Fruit fly (Drosophila melanogaster) whole organism, embryonic: ENCODE data around the gene Alg9.

Source experiments
- Adf1 ChIP-seq: fragments of 200-800 bp; sonication (Bioruptor generic); IDR thresholded peaks from 2 replicates; pipeline ENCODE4 v1.3.6; 2022; ENCODE audit warnings: missing biosample characterization, missing genetic modification characterization
- B-H2 ChIP-seq: fragments of 200-800 bp; sonication (Bioruptor generic); optimal IDR thresholded peaks from 2 replicates; lab custom pipeline; 2018; ENCODE audit warnings: missing biosample characterization, mild to moderate bottlenecking, missing genetic modification characterization
- CG12155 ChIP-seq: fragments of 200-800 bp; sonication (Bioruptor generic); optimal IDR thresholded peaks from 3 replicates; lab custom pipeline; 2016; ENCODE audit warnings: missing biosample characterization, missing genetic modification characterization
- CG12769 ChIP-seq: fragments of 200-800 bp; sonication (Bioruptor generic); optimal IDR thresholded peaks from 2 replicates; lab custom pipeline; 2019; ENCODE audit warnings: missing biosample characterization, mild to moderate bottlenecking, missing genetic modification characterization, moderate library complexity
- CG14710 ChIP-seq: fragments of 200-800 bp; sonication (Bioruptor generic); optimal IDR thresholded peaks from 3 replicates; lab custom pipeline; 2019; ENCODE audit warnings: missing biosample characterization, mild to moderate bottlenecking, missing genetic modification characterization, moderate library complexity
- CG1603 ChIP-seq: fragments of 200-800 bp; sonication (Bioruptor generic); optimal IDR thresholded peaks from 2 replicates; lab custom pipeline; 2019; ENCODE audit warnings: missing biosample characterization, mild to moderate bottlenecking, missing genetic modification characterization, moderate library complexity
- CG16779 ChIP-seq: fragments of 200-800 bp; sonication (Bioruptor generic); IDR thresholded peaks from 2 replicates; pipeline ENCODE4 v1.3.6; 2022; ENCODE audit warnings: missing biosample characterization, missing genetic modification characterization
- CG17829 ChIP-seq: fragments of 200-800 bp; optimal IDR thresholded peaks from 2 replicates; lab custom pipeline; 2019; ENCODE audit warnings: missing biosample characterization, mild to moderate bottlenecking, missing genetic modification characterization, moderate library complexity
- CG17912 ChIP-seq: fragments of 200-800 bp; sonication (Bioruptor generic); optimal IDR thresholded peaks from 2 replicates; lab custom pipeline; 2018; ENCODE audit warnings: missing biosample characterization, mild to moderate bottlenecking, missing genetic modification characterization
- CG1832 ChIP-seq: fragments of 200-800 bp; sonication (Bioruptor generic); optimal IDR thresholded peaks from 2 replicates; lab custom pipeline; 2017; ENCODE audit warnings: missing biosample characterization, mild to moderate bottlenecking, missing genetic modification characterization, inconsistent platforms
- CG31365 ChIP-seq: fragments of 200-800 bp; sonication (Bioruptor generic); optimal IDR thresholded peaks from 2 replicates; lab custom pipeline; 2018; ENCODE audit warnings: missing biosample characterization, mild to moderate bottlenecking, missing genetic modification characterization
- CG32532 ChIP-seq: fragments of 200-800 bp; sonication (Bioruptor generic); IDR thresholded peaks from 2 replicates; pipeline ENCODE4 v1.3.6; 2022; ENCODE audit warnings: missing biosample characterization, missing genetic modification characterization
- CG33557 ChIP-seq: fragments of 200-800 bp; sonication (Bioruptor generic); optimal IDR thresholded peaks from 2 replicates; lab custom pipeline; 2019; ENCODE audit warnings: missing biosample characterization, mild to moderate bottlenecking, missing genetic modification characterization, moderate library complexity
- CG3995 ChIP-seq: fragments of 200-800 bp; sonication (Bioruptor generic); optimal IDR thresholded peaks from 3 replicates; lab custom pipeline; 2016; ENCODE audit warnings: missing biosample characterization, missing genetic modification characterization
- CG4617 ChIP-seq: fragments of 200-800 bp; sonication (Bioruptor generic); optimal IDR thresholded peaks from 3 replicates; lab custom pipeline; 2016; ENCODE audit warnings: missing biosample characterization, missing genetic modification characterization, borderline replicate concordance
- CG4707 ChIP-seq: fragments of 200-800 bp; sonication (Bioruptor generic); optimal IDR thresholded peaks from 2 replicates; lab custom pipeline; 2018; ENCODE audit warnings: missing biosample characterization, mild to moderate bottlenecking, missing genetic modification characterization, moderate library complexity
- CG4854 ChIP-seq: fragments of 200-800 bp; sonication (Bioruptor generic); optimal IDR thresholded peaks from 2 replicates; lab custom pipeline; 2016; ENCODE audit warnings: missing biosample characterization, missing genetic modification characterization, inconsistent platforms
- CG7839 ChIP-seq: fragments of 200-800 bp; sonication (Bioruptor generic); optimal IDR thresholded peaks from 3 replicates; lab custom pipeline; 2018; ENCODE audit warnings: missing biosample characterization, mild to moderate bottlenecking, missing genetic modification characterization, moderate library complexity
- CG7928 ChIP-seq: fragments of 200-800 bp; sonication (Bioruptor generic); optimal IDR thresholded peaks from 2 replicates; lab custom pipeline; 2017; ENCODE audit warnings: missing biosample characterization, mild to moderate bottlenecking, missing genetic modification characterization
- CG8944 ChIP-seq: fragments of 200-800 bp; sonication (Bioruptor generic); optimal IDR thresholded peaks from 3 replicates; lab custom pipeline; 2016; ENCODE audit warnings: missing biosample characterization, missing genetic modification characterization
- CG9215 ChIP-seq: fragments of 200-800 bp; sonication (Bioruptor generic); IDR thresholded peaks from 2 replicates; pipeline ENCODE4 v1.3.6; 2022; ENCODE audit warnings: missing biosample characterization, missing genetic modification characterization
- CG9797 ChIP-seq: fragments of 200-800 bp; sonication (Bioruptor generic); optimal IDR thresholded peaks from 3 replicates; lab custom pipeline; 2018; ENCODE audit warnings: missing biosample characterization, mild to moderate bottlenecking, missing genetic modification characterization
- CG9817 ChIP-seq: fragments of 200-800 bp; sonication (Bioruptor generic); optimal IDR thresholded peaks from 2 replicates; lab custom pipeline; 2018; ENCODE audit warnings: missing biosample characterization, mild to moderate bottlenecking, missing genetic modification characterization, moderate library complexity
- CTCF ChIP-seq: fragments of 200-800 bp; sonication (Bioruptor generic); optimal IDR thresholded peaks from 2 replicates; lab custom pipeline; 2017; ENCODE audit warnings: missing biosample characterization, mild to moderate bottlenecking, missing genetic modification characterization, moderate library complexity
- ERR ChIP-seq: fragments of 200-800 bp; sonication (Bioruptor generic); optimal IDR thresholded peaks from 2 replicates; lab custom pipeline; 2016; ENCODE audit warnings: missing biosample characterization, missing genetic modification characterization
- HHEX ChIP-seq: fragments of 200-800 bp; sonication (Bioruptor generic); optimal IDR thresholded peaks from 3 replicates; lab custom pipeline; 2017; ENCODE audit warnings: missing biosample characterization, mild to moderate bottlenecking, missing genetic modification characterization, missing genetic modification reagents
- Hmx ChIP-seq: fragments of 200-800 bp; sonication (Bioruptor generic); optimal IDR thresholded peaks from 2 replicates; lab custom pipeline; 2016; ENCODE audit warnings: missing biosample characterization, missing genetic modification characterization
- Neu2 ChIP-seq: fragments of 200-800 bp; sonication (Bioruptor generic); optimal IDR thresholded peaks from 3 replicates; lab custom pipeline; 2016; ENCODE audit warnings: missing biosample characterization, missing genetic modification characterization, borderline replicate concordance
- Sry-δ ChIP-seq: fragments of 200-800 bp; sonication (Bioruptor generic); optimal IDR thresholded peaks from 2 replicates; lab custom pipeline; 2016; ENCODE audit warnings: missing biosample characterization, missing genetic modification characterization
- Xbp1 ChIP-seq: fragments of 200-800 bp; sonication (Bioruptor generic); optimal IDR thresholded peaks from 3 replicates; lab custom pipeline; 2016; ENCODE audit warnings: missing biosample characterization, mild to moderate bottlenecking, missing genetic modification characterization
- ap ChIP-seq: fragments of 200-800 bp; sonication (Bioruptor generic); IDR thresholded peaks from 2 replicates; pipeline ENCODE4 v1.3.6; 2022; ENCODE audit warnings: missing biosample characterization, missing genetic modification characterization
- cg ChIP-seq: fragments of 200-800 bp; sonication (Bioruptor generic); optimal IDR thresholded peaks from 3 replicates; lab custom pipeline; 2019; ENCODE audit warnings: missing biosample characterization, mild to moderate bottlenecking, missing genetic modification characterization, moderate library complexity
- chn ChIP-seq: fragments of 200-800 bp; sonication (Bioruptor generic); optimal IDR thresholded peaks from 2 replicates; lab custom pipeline; 2016; ENCODE audit warnings: missing biosample characterization, missing genetic modification characterization
- crol ChIP-seq: fragments of 200-800 bp; sonication (Bioruptor generic); IDR thresholded peaks from 2 replicates; pipeline ENCODE4 v1.3.6; 2022; ENCODE audit warnings: missing biosample characterization, missing genetic modification characterization
- eyg ChIP-seq: fragments of 200-800 bp; sonication (Bioruptor generic); optimal IDR thresholded peaks from 3 replicates; lab custom pipeline; 2016; ENCODE audit warnings: missing biosample characterization, missing genetic modification characterization
- fd102C ChIP-seq: fragments of 200-800 bp; sonication (Bioruptor generic); optimal IDR thresholded peaks from 2 replicates; lab custom pipeline; 2018; ENCODE audit warnings: missing biosample characterization, mild to moderate bottlenecking, missing genetic modification characterization, moderate library complexity
- grau ChIP-seq: fragments of 200-800 bp; optimal IDR thresholded peaks from 3 replicates; lab custom pipeline; 2019; ENCODE audit warnings: missing biosample characterization, mild to moderate bottlenecking, missing genetic modification characterization, moderate library complexity
- hbn ChIP-seq: fragments of 200-800 bp; sonication (Bioruptor generic); IDR thresholded peaks from 2 replicates; pipeline ENCODE4 v1.3.6; 2022; ENCODE audit warnings: missing biosample characterization, missing genetic modification characterization; ENCODE audit not compliant: partially characterized antibody
- inv ChIP-seq: fragments of 200-800 bp; sonication (Bioruptor generic); IDR thresholded peaks from 2 replicates; pipeline ENCODE4 v1.3.6; 2022; ENCODE audit warnings: missing biosample characterization, missing genetic modification characterization; ENCODE audit not compliant: partially characterized antibody
- jigr1 ChIP-seq: fragments of 200-800 bp; sonication (Bioruptor generic); IDR thresholded peaks from 3 replicates; pipeline ENCODE4 v1.3.6; 2022; ENCODE audit warnings: missing biosample characterization, missing genetic modification characterization
- kah ChIP-seq: fragments of 200-800 bp; sonication (Bioruptor generic); optimal IDR thresholded peaks from 2 replicates; lab custom pipeline; 2018; ENCODE audit warnings: missing biosample characterization, mild to moderate bottlenecking, missing genetic modification characterization
- mirr ChIP-seq: fragments of 200-800 bp; sonication (Bioruptor generic); optimal IDR thresholded peaks from 3 replicates; lab custom pipeline; 2018; ENCODE audit warnings: missing biosample characterization, mild to moderate bottlenecking, missing genetic modification characterization
- nau ChIP-seq: fragments of 200-800 bp; sonication (Bioruptor generic); optimal IDR thresholded peaks from 3 replicates; lab custom pipeline; 2017; ENCODE audit warnings: missing biosample characterization, mild to moderate bottlenecking, missing genetic modification characterization, missing genetic modification reagents
- row ChIP-seq: fragments of 200-800 bp; sonication (Bioruptor generic); IDR thresholded peaks from 3 replicates; pipeline ENCODE4 v1.3.6; 2022; ENCODE audit warnings: missing biosample characterization, missing genetic modification characterization
- sens ChIP-seq: fragments of 200-800 bp; sonication (Bioruptor generic); peaks from one replicate; lab custom pipeline; 2016; ENCODE audit warnings: missing biosample characterization, missing genetic modification characterization
- trem ChIP-seq: fragments of 200-800 bp; optimal IDR thresholded peaks from 3 replicates; lab custom pipeline; 2019; ENCODE audit warnings: missing biosample characterization, mild to moderate bottlenecking, missing genetic modification characterization, moderate library complexity
- vnd ChIP-seq: fragments of 200-800 bp; sonication (Bioruptor generic); IDR thresholded peaks from 3 replicates; pipeline ENCODE4 v1.3.6; 2022; ENCODE audit warnings: missing biosample characterization, missing genetic modification characterization; ENCODE audit not compliant: partially characterized antibody
- zf30C ChIP-seq: fragments of 200-800 bp; sonication (Bioruptor generic); optimal IDR thresholded peaks from 3 replicates; lab custom pipeline; 2018; ENCODE audit warnings: missing biosample characterization, mild to moderate bottlenecking, missing genetic modification characterization
- zfh1 ChIP-seq: fragments of 200-800 bp; sonication (Bioruptor generic); IDR thresholded peaks from 3 replicates; pipeline ENCODE4 v1.3.6; 2022; ENCODE audit warnings: missing biosample characterization, missing genetic modification characterization

The Alg9 gene

DNA sequence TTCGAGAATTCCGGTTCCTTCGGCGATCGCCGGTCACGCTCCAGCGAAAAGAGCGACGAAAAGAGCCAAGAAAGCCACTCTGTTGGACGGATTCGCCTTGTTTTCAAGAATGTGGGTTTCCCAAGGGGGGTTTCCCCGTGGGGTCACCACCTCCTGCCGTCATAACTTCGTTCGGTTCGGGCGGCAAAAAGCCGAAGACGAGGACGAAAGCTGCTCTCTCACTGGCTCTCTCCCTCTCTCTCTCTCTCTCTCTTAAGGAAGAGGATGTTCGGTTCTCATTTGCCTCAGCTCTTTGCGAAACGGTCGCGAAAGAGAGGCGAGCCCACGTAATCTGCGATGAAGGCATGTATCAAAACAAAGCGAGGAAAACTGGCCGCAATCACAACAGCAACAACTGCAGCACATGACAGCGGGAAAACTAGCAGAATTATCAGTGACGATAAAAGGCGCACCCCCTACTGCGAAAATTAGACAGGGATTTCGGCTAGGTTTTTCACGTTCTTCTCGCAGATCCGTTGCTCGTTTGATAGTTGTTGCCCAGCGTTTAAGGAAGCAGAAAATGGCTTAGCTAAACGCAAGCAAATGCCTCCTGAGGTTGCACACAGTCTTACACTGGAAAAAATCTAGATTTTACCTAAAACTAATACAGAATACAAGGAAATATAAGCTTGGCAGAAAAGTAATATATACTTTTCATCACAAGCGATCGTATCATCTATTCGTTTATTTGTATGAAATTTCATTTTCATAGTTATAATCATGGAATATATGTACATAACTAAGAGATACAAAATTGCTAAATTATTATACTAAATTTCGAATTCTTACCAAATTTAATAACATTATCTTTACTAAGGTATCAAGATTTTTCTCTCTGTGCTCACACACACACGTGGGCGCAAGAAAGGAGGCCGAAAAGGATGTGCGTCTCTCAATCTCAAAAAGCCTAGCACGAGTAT, 37.6 kb upstream of the Alg9 start, which contains the start of gene dan (continued):
- TF ChIP-seq vnd (GFP tag; lab: Robert Waterston, UW) = no peak
- peak; percentile 40; the same call in 1 of the 2 replicates for TF ChIP-seq crol (GFP tag; lab: Robert Waterston, UW)
- TF ChIP-seq fd102C (GFP tag; lab: Kevin White, UChicago) = peak; percentile 75
- no peak for TF ChIP-seq ERR
- TF ChIP-seq CG16779 (GFP tag; lab: Robert Waterston, UW) = no peak
- no peak for TF ChIP-seq Sry-δ
- TF ChIP-seq CG1832 = peak; percentile 11
- no peak for TF ChIP-seq CG31365 (tag; lab: Kevin White, UChicago)
- TF ChIP-seq B-H2 (GFP tag; lab: Kevin White, UChicago) = no peak
- TF ChIP-seq CG3995 (GFP tag; lab: Kevin White, UChicago) = no peak
- TF ChIP-seq nau = no peak
- no peak for TF ChIP-seq CG8944 (GFP tag; lab: Kevin White, UChicago)
- no peak for TF ChIP-seq inv (GFP tag; lab: Robert Waterston, UW)
- TF ChIP-seq CTCF (GFP tag; lab: Kevin White, UChicago) = no peak
- peak; percentile 30; the same call in 1 of the 3 replicates for TF ChIP-seq row (GFP tag; lab: Robert Waterston, UW)
- no peak for TF ChIP-seq CG1603 (tag; lab: Kevin White, UChicago)
- TF ChIP-seq HHEX (GFP tag; lab: Kevin White, UChicago) = no peak
- peak; percentile 68 for TF ChIP-seq grau
- TF ChIP-seq mirr (GFP tag; lab: Kevin White, UChicago) = no peak
- TF ChIP-seq CG4707 = no peak
- TF ChIP-seq CG9215 (GFP tag; lab: Robert Waterston, UW) = no peak
- TF ChIP-seq chn (GFP tag; lab: Kevin White, UChicago) = no peak
- TF ChIP-seq hbn (GFP tag; lab: Robert Waterston, UW) = no peak
- no peak for TF ChIP-seq CG4854 (GFP tag; lab: Kevin White, UChicago)
- TF ChIP-seq CG7928 (GFP tag; lab: Kevin White, UChicago) = no peak
- no peak for TF ChIP-seq CG17912 (GFP tag; lab: Kevin White, UChicago)
- TF ChIP-seq CG32532 (GFP tag; lab: Robert Waterston, UW) = no peak
- TF ChIP-seq trem = peak; percentile 30
- no peak for TF ChIP-seq jigr1
- TF ChIP-seq cg (GFP tag; lab: Kevin White, UChicago) = no peak
- TF ChIP-seq CG4617 (GFP tag; lab: Kevin White, UChicago) = no peak
- no peak for TF ChIP-seq Neu2 (GFP tag; lab: Kevin White, UChicago)
- peak; percentile 71 for TF ChIP-seq CG7839
- TF ChIP-seq zfh1 (GFP tag; lab: Robert Waterston, UW) = no peak; the same call in 2 of the 3 replicates
- peak; percentile 45 for TF ChIP-seq Xbp1 (GFP tag; lab: Kevin White, UChicago)
- TF ChIP-seq kah (GFP tag; lab: Kevin White, UChicago) = no peak
- TF ChIP-seq CG9797 (GFP tag; lab: Kevin White, UChicago) = no peak
- no peak for TF ChIP-seq CG12769 (tag; lab: Kevin White, UChicago)
- TF ChIP-seq CG33557 (GFP tag; lab: Kevin White, UChicago) = peak; percentile 27
- peak; percentile 47 for TF ChIP-seq CG14710 (tag; lab: Kevin White, UChicago)
- TF ChIP-seq eyg (GFP tag; lab: Kevin White, UChicago) = no peak
- no peak for TF ChIP-seq ap
- no peak for TF ChIP-seq Hmx (GFP tag; lab: Kevin White, UChicago)
- TF ChIP-seq CG12155 = peak; percentile 11
- TF ChIP-seq sens (GFP tag; lab: Kevin White, UChicago) = peak; percentile 83
- TF ChIP-seq zf30C = peak; percentile 86
- no peak for TF ChIP-seq Adf1 (GFP tag; lab: Robert Waterston, UW)
- TF ChIP-seq CG17829 (tag; lab: Kevin White, UChicago) = peak; percentile 60
- TF ChIP-seq CG9817 (tag; lab: Kevin White, UChicago) = peak; percentile 39
